Fruit fly (Drosophila melanogaster): ENCODE measurements around the gene CycD.
A peak's percentile ranks its signal among the peaks of the same experiment; 100 is the strongest.

The CycD gene

DNA sequence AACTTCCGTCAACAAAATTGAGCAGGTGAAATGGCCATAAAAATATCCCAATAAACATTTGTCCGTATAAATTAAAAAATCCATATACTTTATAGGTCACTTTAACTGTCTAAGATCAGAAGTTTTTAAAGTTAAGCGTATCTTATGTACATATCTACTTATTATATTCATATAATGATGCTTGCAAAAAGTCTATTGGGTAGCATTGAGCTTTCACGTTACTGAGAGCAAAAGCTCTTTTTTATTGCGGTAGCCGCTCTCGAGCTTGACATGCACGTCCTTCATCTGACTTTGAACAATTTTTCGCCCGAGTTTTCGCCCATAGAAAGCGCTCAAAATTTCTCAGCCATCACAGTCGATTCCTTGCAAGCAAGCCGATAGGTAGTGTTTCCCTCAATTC, 41.6 kb downstream of the CycD start, which contains the start of gene Gapdh2 (continued):
- TF ChIP-seq fd96Cb (tag; optimal IDR thresholded peaks at IDR 0.05), result peak; percentile 99
- peak; percentile 97; the same call in 1 of the 3 replicates for TF ChIP-seq CG3726 (GFP tag; IDR thresholded peaks at IDR 0.05)
- peak; percentile 82 for TF ChIP-seq bigmax (GFP tag; optimal IDR thresholded peaks at IDR 0.05)
- peak; percentile 100 for TF ChIP-seq CG15269 (tag; optimal IDR thresholded peaks at IDR 0.05)
- TF ChIP-seq CG16779 (GFP tag; IDR thresholded peaks at IDR 0.05), result peak; percentile 99
- peak; percentile 100 for TF ChIP-seq CG6813 (GFP tag; optimal IDR thresholded peaks at IDR 0.05)
- TF ChIP-seq Neu2 (GFP tag; optimal IDR thresholded peaks at IDR 0.05; ENCODE audit: borderline replicate concordance), result peak; percentile 81
- peak; percentile 100 for TF ChIP-seq Hand (GFP tag; optimal IDR thresholded peaks at IDR 0.05)
- peak; percentile 97 for TF ChIP-seq zen (tag; optimal IDR thresholded peaks at IDR 0.05)
- peak; percentile 100 for TF ChIP-seq sug (tag; optimal IDR thresholded peaks at IDR 0.05)
- peak; percentile 95 for TF ChIP-seq CG16863 (GFP tag; optimal IDR thresholded peaks at IDR 0.05)
- peak; percentile 99 for TF ChIP-seq B-H1 (GFP tag; IDR thresholded peaks at IDR 0.05)
- TF ChIP-seq CHES-1-like (GFP tag; optimal IDR thresholded peaks at IDR 0.05), result peak; percentile 97
- peak; percentile 99 for TF ChIP-seq otp (GFP tag; IDR thresholded peaks at IDR 0.05)
- peak; percentile 87 for TF ChIP-seq CG3995 (GFP tag; optimal IDR thresholded peaks at IDR 0.05)
- peak; percentile 93; the same call in 1 of the 2 replicates for TF ChIP-seq CG6272 (GFP tag; IDR thresholded peaks at IDR 0.05)
- TF ChIP-seq mld (GFP tag; IDR thresholded peaks at IDR 0.05; ENCODE audit: partially characterized antibody), result no peak
- TF ChIP-seq HHEX (GFP tag; optimal IDR thresholded peaks at IDR 0.05), result peak; percentile 100
- peak; percentile 98 for TF ChIP-seq zfh1 (GFP tag; IDR thresholded peaks at IDR 0.05)
- TF ChIP-seq ERR (GFP tag; optimal IDR thresholded peaks at IDR 0.05), result peak; percentile 100
- TF ChIP-seq schlank (tag; optimal IDR thresholded peaks at IDR 0.05), result peak; percentile 99
- peak; percentile 99 for TF ChIP-seq Asciz (GFP tag; optimal IDR thresholded peaks at IDR 0.05)
- peak; percentile 99 for TF ChIP-seq gro (GFP tag; optimal IDR thresholded peaks at IDR 0.05)
- peak; percentile 96; the same call in 1 of the 2 replicates for TF ChIP-seq Lim3 (GFP tag; IDR thresholded peaks at IDR 0.05)
- peak; percentile 96 for TF ChIP-seq CG31365 (tag; optimal IDR thresholded peaks at IDR 0.05)
- peak; percentile 100 for TF ChIP-seq CG17385 (GFP tag; optimal IDR thresholded peaks at IDR 0.05)
- peak; percentile 38; the same call in 1 of the 2 replicates for TF ChIP-seq unc-4 (GFP tag; IDR thresholded peaks at IDR 0.05; ENCODE audit: partially characterized antibody)

- TF ChIP-seq sens (GFP tag), result peak; percentile 8
- peak; percentile 57 for TF ChIP-seq Dref (GFP tag; IDR thresholded peaks at IDR 0.05)
- peak in 1 of 2 experiments; percentile 75 for TF ChIP-seq crp (GFP tag; optimal IDR thresholded peaks at IDR 0.05)
- peak; percentile 8; the same call in 1 of the 2 replicates for TF ChIP-seq onecut (GFP tag; IDR thresholded peaks at IDR 0.05)
- no peak for TF ChIP-seq CG9437 (GFP tag; optimal IDR thresholded peaks at IDR 0.05)
- TF ChIP-seq Aef1 (GFP tag; IDR thresholded peaks at IDR 0.05), result no peak
- no peak for TF ChIP-seq yki (optimal IDR thresholded peaks at IDR 0.05)
- no peak for TF ChIP-seq CG11093 (GFP tag; IDR thresholded peaks at IDR 0.05)
- no peak for TF ChIP-seq CG8388 (GFP tag; optimal IDR thresholded peaks at IDR 0.05)
- TF ChIP-seq BEAF-32 (GFP tag; optimal IDR thresholded peaks at IDR 0.05), result peak; percentile 54
- TF ChIP-seq Taf1 (GFP tag; IDR thresholded peaks at IDR 0.05), result no peak
- no peak for TF ChIP-seq CG1792 (GFP tag; optimal IDR thresholded peaks at IDR 0.05)
- peak; percentile 50 for TF ChIP-seq Scr (GFP tag; IDR thresholded peaks at IDR 0.05; ENCODE audit: partially characterized antibody)
- TF ChIP-seq CG14710 (tag; optimal IDR thresholded peaks at IDR 0.05), result peak; percentile 14
- TF ChIP-seq CG9215 (GFP tag; IDR thresholded peaks at IDR 0.05), result no peak
- no peak for TF ChIP-seq ems (GFP tag; optimal IDR thresholded peaks at IDR 0.05)
- TF ChIP-seq amos (GFP tag; IDR thresholded peaks at IDR 0.05; ENCODE audit: partially characterized antibody), result no peak; the same call in 1 of the 2 replicates
- no peak for TF ChIP-seq CG14050 (GFP tag; IDR thresholded peaks at IDR 0.05)
- TF ChIP-seq sna (GFP tag; IDR thresholded peaks at IDR 0.05; ENCODE audit: partially characterized antibody), result no peak
- peak; percentile 82 for TF ChIP-seq E2f2 (GFP tag; IDR thresholded peaks at IDR 0.05)
- TF ChIP-seq schlank (tag; optimal IDR thresholded peaks at IDR 0.05), result no peak
- TF ChIP-seq Opbp (GFP tag; IDR thresholded peaks at IDR 0.05; ENCODE audit: partially characterized antibody), result peak; percentile 16; the same call in 1 of the 3 replicates
- TF ChIP-seq Nf-YB (GFP tag; optimal IDR thresholded peaks at IDR 0.05), result no peak
- no peak for TF ChIP-seq HLH3B (GFP tag; IDR thresholded peaks at IDR 0.05)
Observed at dm6 chrX:15866799-15867412, 42.6 kb downstream of the CycD start.

All from whole organism, embryonic.